Fruit fly (Drosophila melanogaster): ENCODE data around the gene iPLA2-VIA.

The iPLA2-VIA gene

DNA sequence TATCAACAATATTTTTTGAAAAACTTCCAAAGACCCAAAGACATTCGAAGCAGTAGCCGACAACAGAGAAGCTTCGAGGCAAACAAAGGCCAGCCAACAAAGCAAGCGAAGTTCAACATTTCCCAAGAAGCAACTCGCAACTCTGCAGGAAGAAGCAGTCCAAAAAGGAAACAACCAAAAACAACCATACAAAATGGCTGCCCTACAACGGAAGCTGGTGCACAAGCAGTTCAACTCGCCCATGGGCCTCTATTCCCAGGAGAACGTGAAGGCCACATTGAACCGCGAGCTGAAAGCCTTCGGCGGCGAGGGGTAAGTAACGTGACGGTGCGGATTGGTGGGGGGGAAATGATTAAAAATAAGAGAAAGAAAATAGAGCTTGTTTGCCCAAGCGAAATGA, 43.9 kb downstream of the iPLA2-VIA start:
- TF ChIP-seq CG9948 (tag; optimal IDR thresholded peaks at IDR 0.05) (no peak), gl (tag; optimal IDR thresholded peaks at IDR 0.05) (no peak), CG14655 (GFP tag; optimal IDR thresholded peaks at IDR 0.05) (no peak), CG4496 (GFP tag; IDR thresholded peaks at IDR 0.05) (no peak), CG12605 (GFP tag; IDR thresholded peaks at IDR 0.05) (no peak), CG10348 (GFP tag; IDR thresholded peaks at IDR 0.05) (no peak), CG8301 (tag; optimal IDR thresholded peaks at IDR 0.05) (no peak), rn (GFP tag; IDR thresholded peaks at IDR 0.05) (no peak), Pif1B (GFP tag; optimal IDR thresholded peaks at IDR 0.05) (no peak), CG32121 (GFP tag; IDR thresholded peaks at IDR 0.05) (no peak), CG8159 (tag; optimal IDR thresholded peaks at IDR 0.05) (no peak), fd96Ca (GFP tag; IDR thresholded peaks at IDR 0.05) (no peak), EcR (GFP tag; optimal IDR thresholded peaks at IDR 0.05) (no peak), Ets98B (GFP tag; IDR thresholded peaks at IDR 0.05) (no peak), CG34367 (tag; optimal IDR thresholded peaks at IDR 0.05) (no peak), CG13204 (GFP tag; optimal IDR thresholded peaks at IDR 0.05) (no peak), CG15710 (tag; optimal IDR thresholded peaks at IDR 0.05) (no peak), Pif1A (GFP tag; optimal IDR thresholded peaks at IDR 0.05) (no peak)

DNA sequence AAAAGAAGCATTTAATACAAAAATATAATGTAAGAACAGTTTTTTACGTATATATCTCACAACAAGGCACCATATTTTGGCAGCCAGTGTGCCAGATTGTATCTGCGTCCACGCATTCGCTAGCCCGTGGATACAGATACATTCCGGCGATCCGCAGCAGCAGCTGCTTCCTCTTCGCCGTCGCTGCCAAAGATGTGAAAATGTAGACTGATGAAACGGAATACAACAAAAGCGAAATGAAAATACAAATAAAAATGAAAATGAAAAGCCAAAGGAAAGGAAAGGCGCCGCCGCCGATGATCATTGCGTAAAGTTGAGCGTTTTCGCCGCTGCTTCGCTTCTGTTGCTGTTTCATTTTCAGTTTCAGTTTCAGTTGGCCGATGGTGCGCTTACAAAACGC, 48.4 kb downstream of the iPLA2-VIA start:
- no peak for TF ChIP-seq gl (tag; optimal IDR thresholded peaks at IDR 0.05)
- no peak for TF ChIP-seq CG14655 (GFP tag; optimal IDR thresholded peaks at IDR 0.05)
- no peak for TF ChIP-seq CG9948 (tag; optimal IDR thresholded peaks at IDR 0.05)
- TF ChIP-seq CG32121 (GFP tag; IDR thresholded peaks at IDR 0.05) = peak; percentile 64
- TF ChIP-seq CG13204 (GFP tag; optimal IDR thresholded peaks at IDR 0.05) = no peak
- no peak for TF ChIP-seq CG10348 (GFP tag; IDR thresholded peaks at IDR 0.05)
- TF ChIP-seq CG12605 (GFP tag; IDR thresholded peaks at IDR 0.05) = no peak
- no peak for TF ChIP-seq CG34367 (tag; optimal IDR thresholded peaks at IDR 0.05)
- no peak for TF ChIP-seq CG17806 (tag; optimal IDR thresholded peaks at IDR 0.05)
- no peak for TF ChIP-seq rn (GFP tag; IDR thresholded peaks at IDR 0.05)
- TF ChIP-seq fd96Ca (GFP tag; IDR thresholded peaks at IDR 0.05) = peak; percentile 44; the same call in 1 of the 3 replicates
- no peak for TF ChIP-seq CG4496 (GFP tag; IDR thresholded peaks at IDR 0.05)
- TF ChIP-seq EcR (GFP tag; optimal IDR thresholded peaks at IDR 0.05) = no peak
- TF ChIP-seq D1 (tag; optimal IDR thresholded peaks at IDR 0.05) = no peak
- TF ChIP-seq Snoo (tag; optimal IDR thresholded peaks at IDR 0.05) = no peak
- TF ChIP-seq CG15710 (tag; optimal IDR thresholded peaks at IDR 0.05) = no peak
- TF ChIP-seq CG8159 (tag; optimal IDR thresholded peaks at IDR 0.05) = no peak
- peak; percentile 53 for TF ChIP-seq Ets98B (GFP tag; IDR thresholded peaks at IDR 0.05)
- TF ChIP-seq Pif1A (GFP tag; optimal IDR thresholded peaks at IDR 0.05) = no peak

- peak; percentile 50 for TF ChIP-seq Ets98B (GFP tag; IDR thresholded peaks at IDR 0.05)
- no peak for TF ChIP-seq Pif1A (GFP tag; optimal IDR thresholded peaks at IDR 0.05)
- TF ChIP-seq Snoo (tag; optimal IDR thresholded peaks at IDR 0.05) = no peak
- no peak for TF ChIP-seq Pif1B (GFP tag; optimal IDR thresholded peaks at IDR 0.05)
- TF ChIP-seq CG8301 (tag; optimal IDR thresholded peaks at IDR 0.05) = no peak
- no peak for TF ChIP-seq CG15710 (tag; optimal IDR thresholded peaks at IDR 0.05)
- TF ChIP-seq gl (tag; optimal IDR thresholded peaks at IDR 0.05) = no peak
- TF ChIP-seq CG9948 (tag; optimal IDR thresholded peaks at IDR 0.05) = no peak
- TF ChIP-seq CG13204 (GFP tag; optimal IDR thresholded peaks at IDR 0.05) = no peak
- TF ChIP-seq CG17806 (tag; optimal IDR thresholded peaks at IDR 0.05) = no peak
- TF ChIP-seq CG8159 (tag; optimal IDR thresholded peaks at IDR 0.05) = no peak
- no peak for TF ChIP-seq CG34367 (tag; optimal IDR thresholded peaks at IDR 0.05)
- no peak for TF ChIP-seq rn (GFP tag; IDR thresholded peaks at IDR 0.05)
- no peak for TF ChIP-seq D1 (tag; optimal IDR thresholded peaks at IDR 0.05)
- TF ChIP-seq CG14655 (GFP tag; optimal IDR thresholded peaks at IDR 0.05) = peak; percentile 20
- TF ChIP-seq CG10348 (GFP tag; IDR thresholded peaks at IDR 0.05) = no peak
- TF ChIP-seq fd96Ca (GFP tag; IDR thresholded peaks at IDR 0.05) = peak; percentile 38; the same call in 1 of the 3 replicates
- peak; percentile 57; the same call in 2 of the 3 replicates for TF ChIP-seq CG4496 (GFP tag; IDR thresholded peaks at IDR 0.05)
- TF ChIP-seq CG32121 (GFP tag; IDR thresholded peaks at IDR 0.05) = peak; percentile 63
- TF ChIP-seq CG12605 (GFP tag; IDR thresholded peaks at IDR 0.05) = no peak; the same call in 1 of the 2 replicates
- TF ChIP-seq EcR (GFP tag; optimal IDR thresholded peaks at IDR 0.05) = no peak
Observed at dm6 chr3L:9814621-9815020, 49.5 kb downstream of the iPLA2-VIA start.

DNA sequence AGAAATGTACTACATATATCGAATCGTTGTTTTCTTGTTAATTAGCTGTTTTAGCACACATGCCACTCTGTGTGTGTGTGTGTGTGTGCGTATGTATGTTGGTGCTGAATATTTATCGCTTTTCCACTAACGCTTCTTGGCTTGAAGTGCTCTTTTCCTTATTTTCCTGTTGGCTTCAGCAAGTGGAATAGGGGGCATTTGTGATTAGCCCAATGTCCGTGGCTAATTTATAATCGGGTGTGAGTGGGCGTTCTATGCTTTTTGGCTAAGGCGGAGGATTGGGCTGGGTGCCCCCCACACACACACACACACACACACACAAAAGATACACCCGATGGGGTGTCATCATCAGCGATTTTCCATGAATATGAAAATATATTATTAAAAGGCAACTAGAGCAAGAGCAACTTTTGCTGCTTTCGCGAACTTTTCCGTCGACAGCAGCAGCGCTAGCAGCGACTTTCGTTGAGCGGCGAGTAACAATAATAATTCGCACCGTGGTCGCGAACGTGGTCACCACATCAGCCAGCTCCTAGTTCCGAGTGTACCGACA, 50.7 kb downstream of the iPLA2-VIA start, which contains the start of gene CG43897:
TSS of gene CG43897 (plus strand) at position 503 of the 553 bp plus-strand sequence.
- TF ChIP-seq CG4496 (GFP tag; IDR thresholded peaks at IDR 0.05) (no peak), CG8301 (tag; optimal IDR thresholded peaks at IDR 0.05) (no peak), Ets98B (GFP tag; IDR thresholded peaks at IDR 0.05) (no peak)
